Fruit fly (Drosophila melanogaster): ENCODE results near the gene daw.

DNA sequence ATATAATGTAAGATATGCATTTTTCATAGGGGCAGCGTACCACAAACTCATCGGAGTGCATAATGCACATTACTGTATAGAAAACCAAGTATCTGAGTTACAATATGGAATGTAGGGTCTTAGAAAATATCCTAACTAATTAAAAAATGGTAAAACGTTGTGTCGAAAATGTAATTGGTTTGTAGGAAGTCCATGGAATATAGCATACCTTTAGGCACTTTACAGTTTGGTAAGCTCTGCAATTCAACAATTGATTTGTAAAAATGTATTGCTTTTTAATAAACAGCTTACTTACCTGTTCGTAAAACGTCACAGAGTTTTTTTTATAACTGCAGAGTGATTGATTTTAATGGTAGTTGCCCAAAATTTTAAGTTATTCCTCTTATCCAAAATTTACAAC lies 7.1 kb downstream of the daw start, which contains the start of gene CG2964:
- TF ChIP-seq CG9437 (GFP tag; optimal IDR thresholded peaks at IDR 0.05) = no peak
- no peak for TF ChIP-seq CG30020 (tag; optimal IDR thresholded peaks at IDR 0.05)
- no peak for TF ChIP-seq Lim3 (GFP tag; IDR thresholded peaks at IDR 0.05)
- no peak for TF ChIP-seq CG12299 (tag; optimal IDR thresholded peaks at IDR 0.05)
- no peak for TF ChIP-seq CG17802 (tag; optimal IDR thresholded peaks at IDR 0.05)
- no peak for TF ChIP-seq Myb (GFP tag; optimal IDR thresholded peaks at IDR 0.05)
- no peak for TF ChIP-seq CG6272 (GFP tag; IDR thresholded peaks at IDR 0.05)
- no peak for TF ChIP-seq Ptx1 (GFP tag; IDR thresholded peaks at IDR 0.05)
- TF ChIP-seq CG13424 (tag; optimal IDR thresholded peaks at IDR 0.05) = no peak
- TF ChIP-seq Hr39 (optimal IDR thresholded peaks at IDR 0.05) = no peak
- no peak for TF ChIP-seq gfzf (GFP tag; optimal IDR thresholded peaks at IDR 0.05)
- TF ChIP-seq Hr51 (GFP tag; optimal IDR thresholded peaks at IDR 0.05) = no peak
- TF ChIP-seq CG2116 (GFP tag; optimal IDR thresholded peaks at IDR 0.05) = no peak
- no peak for TF ChIP-seq D19B (GFP tag; optimal IDR thresholded peaks at IDR 0.05)

All from whole organism, embryonic.